Worm (Caenorhabditis elegans): ENCODE data around the gene K06H7.2.

- no peak for TF ChIP-seq unc-62 (GFP tag; optimal IDR thresholded peaks at IDR 0.05)
- TF ChIP-seq fos-1 (tag; optimal IDR thresholded peaks at IDR 0.05): no peak
- no peak for TF ChIP-seq unc-130 (tag; optimal IDR thresholded peaks at IDR 0.05)
- no peak for TF ChIP-seq rnt-1 (tag; optimal IDR thresholded peaks at IDR 0.05)
Observed at ce11 chrIII:8051838-8052237, 41.5 kb upstream of the K06H7.2 start.
